Worm (Caenorhabditis elegans) whole organism, L1 larva: ENCODE measurements around the gene hpr-9.

Experiments used
- C16A3.4 ChIP-seq: fragments of 150-350 bp; optimal IDR thresholded peaks from 2 replicates; lab custom pipeline; 2014; ENCODE audit warnings: missing biosample characterization, missing genetic modification characterization
- C34B4.2 ChIP-seq: sonication (generic microtip); optimal IDR thresholded peaks from 2 replicates; lab custom pipeline; 2017; ENCODE audit warnings: mild to moderate bottlenecking, missing genetic modification characterization, missing compliant biosample characterization
- Y116A8C.19 ChIP-seq: sonication (generic microtip); optimal IDR thresholded peaks from 2 replicates; lab custom pipeline; 2016; ENCODE audit warnings: missing compliant biosample characterization, missing genetic modification characterization, borderline replicate concordance
- ama-1 ChIP-seq: fragments of 150-350 bp; optimal IDR thresholded peaks from 2 replicates; lab custom pipeline; 2014
- ceh-8 ChIP-seq: fragments of 200-800 bp; sonication (Bioruptor generic); optimal IDR thresholded peaks from 2 replicates; lab custom pipeline; 2018; ENCODE audit warnings: mild to moderate bottlenecking, missing genetic modification characterization, moderate library complexity, missing compliant biosample characterization
- ceh-88 ChIP-seq: fragments of 200-800 bp; sonication (Bioruptor generic); IDR thresholded peaks from 2 replicates; pipeline ENCODE4 v1.3.6; 2022; ENCODE audit warnings: missing genetic modification characterization, missing compliant biosample characterization
- dsc-1 ChIP-seq: sonication (generic microtip); optimal IDR thresholded peaks from 2 replicates; lab custom pipeline; 2016; ENCODE audit warnings: mild to moderate bottlenecking, missing genetic modification characterization, missing compliant biosample characterization
- efl-3 ChIP-seq: fragments of 200-800 bp; sonication (Bioruptor generic); optimal IDR thresholded peaks from 2 replicates; lab custom pipeline; 2018; ENCODE audit warnings: mild to moderate bottlenecking, missing genetic modification characterization, missing compliant biosample characterization
- elt-2 ChIP-seq: sonication (generic microtip); optimal IDR thresholded peaks from 2 replicates; lab custom pipeline; 2016; ENCODE audit warnings: missing genetic modification characterization, mild to moderate bottlenecking, inconsistent platforms, missing compliant biosample characterization, missing genetic modification reagents
- ets-5 ChIP-seq: fragments of 200-800 bp; sonication (Bioruptor generic); IDR thresholded peaks from 2 replicates; pipeline ENCODE4 v1.3.6; 2022; ENCODE audit warnings: missing genetic modification characterization, missing compliant biosample characterization
- hlh-17 ChIP-seq: fragments of 200-800 bp; sonication (Bioruptor generic); optimal IDR thresholded peaks from 2 replicates; lab custom pipeline; 2018; ENCODE audit warnings: missing genetic modification characterization, mild to moderate bottlenecking, missing compliant biosample characterization, moderate library complexity, borderline replicate concordance
- lin-14 ChIP-seq: fragments of 200-800 bp; sonication (Bioruptor generic); optimal IDR thresholded peaks from 2 replicates; lab custom pipeline; 2018; ENCODE audit warnings: mild to moderate bottlenecking, missing genetic modification characterization, moderate library complexity, missing compliant biosample characterization
- lir-3 ChIP-seq: sonication (generic microtip); optimal IDR thresholded peaks from 2 replicates; lab custom pipeline; 2016; ENCODE audit warnings: mild to moderate bottlenecking, missing genetic modification characterization, moderate library complexity, missing compliant biosample characterization; ENCODE audit not compliant: poor library complexity
- lsy-2 ChIP-seq, 2 experiments: fragments of 150-350 bp; optimal IDR thresholded peaks; 2 replicates each; lab custom pipeline; 2014; ENCODE audit warnings: missing biosample characterization in 2 of 2, missing genetic modification characterization in 2 of 2
- mdl-1 ChIP-seq, 2 experiments: fragments of 150-350 bp; optimal IDR thresholded peaks; 2 replicates each; lab custom pipeline; 2014 to 2017; ENCODE audit warnings: missing biosample characterization in 2 of 2, missing genetic modification characterization in 2 of 2, inconsistent platforms in 1 of 2
- mep-1 ChIP-seq: fragments of 150-350 bp; optimal IDR thresholded peaks from 2 replicates; lab custom pipeline; 2014; ENCODE audit warnings: missing biosample characterization, missing genetic modification characterization
- nhr-19 ChIP-seq: fragments of 200-800 bp; sonication (Bioruptor generic); conservative IDR thresholded peaks from 2 replicates; pipeline ENCODE4 v1.3.6; 2022; ENCODE audit warnings: missing genetic modification characterization, missing compliant biosample characterization
- nhr-237 ChIP-seq: fragments of 150-350 bp; optimal IDR thresholded peaks from 2 replicates; lab custom pipeline; 2014; ENCODE audit warnings: missing biosample characterization, missing genetic modification characterization
- nhr-47 ChIP-seq: sonication (generic microtip); optimal IDR thresholded peaks from 2 replicates; lab custom pipeline; 2016; ENCODE audit warnings: mild to moderate bottlenecking, missing genetic modification characterization, moderate library complexity, missing compliant biosample characterization
- nhr-76 ChIP-seq: sonication (generic microtip); optimal IDR thresholded peaks from 2 replicates; lab custom pipeline; 2017; ENCODE audit warnings: missing biosample characterization, missing genetic modification characterization
- nhr-77 ChIP-seq: fragments of 150-350 bp; optimal IDR thresholded peaks from 2 replicates; lab custom pipeline; 2014; ENCODE audit warnings: missing biosample characterization, missing genetic modification characterization
- nhr-84 ChIP-seq: sonication (generic microtip); optimal IDR thresholded peaks from 2 replicates; lab custom pipeline; 2017; ENCODE audit warnings: missing biosample characterization, missing genetic modification characterization
- nhr-85 ChIP-seq: sonication (generic microtip); peaks from one replicate; lab custom pipeline; 2016; ENCODE audit warnings: missing genetic modification characterization, inconsistent platforms, missing compliant biosample characterization
- nhr-90 ChIP-seq: sonication (generic microtip); optimal IDR thresholded peaks from 2 replicates; lab custom pipeline; 2016; ENCODE audit warnings: mild to moderate bottlenecking, missing genetic modification characterization, missing compliant biosample characterization; ENCODE audit not compliant: poor library complexity
- pag-3 ChIP-seq: sonication (generic microtip); optimal IDR thresholded peaks from 2 replicates; lab custom pipeline; 2017; ENCODE audit warnings: missing genetic modification characterization, mild to moderate bottlenecking, missing compliant biosample characterization, antibody characterized with exemption, borderline replicate concordance; ENCODE audit not compliant: insufficient read depth
- pax-3 ChIP-seq: fragments of 200-800 bp; sonication (Bioruptor generic); optimal IDR thresholded peaks from 2 replicates; lab custom pipeline; 2018; ENCODE audit warnings: mild to moderate bottlenecking, missing genetic modification characterization, moderate library complexity, missing compliant biosample characterization
- rnt-1 ChIP-seq: sonication (generic microtip); optimal IDR thresholded peaks from 2 replicates; lab custom pipeline; 2016; ENCODE audit warnings: mild to moderate bottlenecking, missing genetic modification characterization, moderate library complexity, missing compliant biosample characterization
- skn-1 ChIP-seq: fragments of 150-350 bp; optimal IDR thresholded peaks from 2 replicates; lab custom pipeline; 2014; ENCODE audit warnings: missing biosample characterization, missing genetic modification characterization
- snpc-4 ChIP-seq: fragments of 150-350 bp; optimal IDR thresholded peaks from 2 replicates; lab custom pipeline; 2014; ENCODE audit warnings: missing biosample characterization, missing genetic modification characterization
- sox-4 ChIP-seq: sonication (generic microtip); optimal IDR thresholded peaks from 2 replicates; lab custom pipeline; 2016; ENCODE audit warnings: missing genetic modification characterization, missing compliant biosample characterization
- tbx-2 ChIP-seq: sonication (generic microtip); optimal IDR thresholded peaks from 2 replicates; lab custom pipeline; 2016; ENCODE audit warnings: missing genetic modification characterization, missing compliant biosample characterization
- unc-130 ChIP-seq: fragments of 150-350 bp; optimal IDR thresholded peaks from 2 replicates; lab custom pipeline; 2017; ENCODE audit warnings: missing biosample characterization, missing genetic modification characterization, inconsistent platforms
- unc-86 ChIP-seq: sonication (generic microtip); optimal IDR thresholded peaks from 2 replicates; lab custom pipeline; 2016; ENCODE audit warnings: missing genetic modification characterization, missing compliant biosample characterization
- vab-15 ChIP-seq: sonication (generic microtip); optimal IDR thresholded peaks from 2 replicates; lab custom pipeline; 2017; ENCODE audit warnings: missing genotype, mild to moderate bottlenecking, missing genetic modification characterization, missing compliant biosample characterization
- xbp-1 ChIP-seq: sonication (generic microtip); optimal IDR thresholded peaks from 2 replicates; lab custom pipeline; 2016; ENCODE audit warnings: missing genetic modification characterization, missing compliant biosample characterization
- zip-4 ChIP-seq: fragments of 200-800 bp; sonication (Bioruptor generic); optimal IDR thresholded peaks from 2 replicates; lab custom pipeline; 2018; ENCODE audit warnings: mild to moderate bottlenecking, missing genetic modification characterization, moderate library complexity, missing compliant biosample characterization
- ztf-11 ChIP-seq, 2 experiments: sonication (generic microtip); optimal IDR thresholded peaks; 2 replicates each; lab custom pipeline; 2016 to 2017; ENCODE audit warnings: missing genetic modification characterization in 2 of 2, missing biosample characterization in 1 of 2, missing compliant biosample characterization in 1 of 2

hpr-9 gene

ce11 chrIII:10628360-10628759 lies 7.0 kb downstream of the hpr-9 start (continued):
- TF ChIP-seq mdl-1 (tag; optimal IDR thresholded peaks at IDR 0.05; lab: Kevin White, UChicago) (peak in 1 of 2 experiments; percentile 58), unc-130 (no peak), dsc-1 (tag; lab: Kevin White, UChicago) (peak; percentile 38), lsy-2 (tag; optimal IDR thresholded peaks at IDR 0.05; lab: Kevin White, UChicago) (peak; percentile 45 to 59)

- TF ChIP-seq skn-1 (tag; lab: Kevin White, UChicago) (no peak), Y116A8C.19 (tag; lab: Kevin White, UChicago) (no peak), xbp-1 (no peak), lin-14 (GFP tag; lab: Kevin White, UChicago) (no peak), nhr-77 (tag; lab: Kevin White, UChicago) (no peak), efl-3 (GFP tag; lab: Kevin White, UChicago) (no peak)
Measured at ce11 chrIII:10629043-10629442, 7.7 kb downstream of the hpr-9 start, which contains the start of gene swt-4. TSS of gene swt-4 (minus strand) at chrIII:10629143.

ce11 chrIII:10629795-10630194 lies 8.4 kb downstream of the hpr-9 start:
- TF ChIP-seq nhr-84 (tag; lab: Kevin White, UChicago) (no peak), mep-1 (tag; lab: Kevin White, UChicago) (peak; percentile 11), C34B4.2 (tag; lab: Kevin White, UChicago) (no peak), nhr-85 (tag; lab: Kevin White, UChicago) (peak; percentile 76), nhr-47 (tag; lab: Kevin White, UChicago) (peak; percentile 2), ets-5 (GFP tag; lab: Robert Waterston, UW) (no peak), nhr-19 (GFP tag; lab: Robert Waterston, UW) (no peak), vab-15 (tag; lab: Kevin White, UChicago) (no peak), ama-1 (lab: Kevin White, UChicago) (no peak), hlh-17 (GFP tag; lab: Kevin White, UChicago) (no peak)

- no peak for TF ChIP-seq lin-14 (GFP tag; lab: Kevin White, UChicago)
- no peak for TF ChIP-seq sox-4 (tag; lab: Kevin White, UChicago)
- TF ChIP-seq tbx-2: peak; percentile 66
- no peak for TF ChIP-seq ceh-88 (GFP tag; lab: Robert Waterston, UW)
- TF ChIP-seq nhr-237 (tag; lab: Kevin White, UChicago): no peak
- TF ChIP-seq unc-86 (tag; lab: Kevin White, UChicago): peak; percentile 25
- TF ChIP-seq elt-2 (tag; lab: Kevin White, UChicago): no peak
- no peak for TF ChIP-seq pax-3 (tag; lab: Kevin White, UChicago)
- no peak for TF ChIP-seq rnt-1 (tag; lab: Kevin White, UChicago)
- TF ChIP-seq lir-3: no peak
- TF ChIP-seq pag-3 (tag; lab: Kevin White, UChicago): no peak
- TF ChIP-seq mep-1 (tag; lab: Kevin White, UChicago): no peak
- TF ChIP-seq ama-1 (lab: Kevin White, UChicago): no peak
- TF ChIP-seq ceh-8: no peak
- TF ChIP-seq zip-4 (GFP tag; lab: Kevin White, UChicago): no peak
- peak in 1 of 2 experiments; percentile 90 for TF ChIP-seq ztf-11 (tag; optimal IDR thresholded peaks at IDR 0.05; lab: Kevin White, UChicago)
- TF ChIP-seq nhr-90 (tag; lab: Kevin White, UChicago): no peak
- no peak for TF ChIP-seq nhr-76
- no peak for TF ChIP-seq efl-3 (GFP tag; lab: Kevin White, UChicago)
- TF ChIP-seq snpc-4 (tag; lab: Kevin White, UChicago): no peak
- no peak for TF ChIP-seq xbp-1
- TF ChIP-seq C16A3.4: no peak
Measured at ce11 chrIII:10631870-10632509, 10.6 kb downstream of the hpr-9 start.
